Fruit fly (Drosophila melanogaster): Measurements from ENCODE around the gene Odj.
A peak's percentile ranks its signal among the peaks of the same experiment; 100 is the strongest.

Odj gene

dm6 chr3R:17810951-17811706 lies 2.1 kb upstream of the Odj start, which contains the start of the genes Alg1 and tinc (continued):
- TF ChIP-seq jigr1 (GFP tag; IDR thresholded peaks at IDR 0.05) = no peak
- no peak for TF ChIP-seq CG31388 (GFP tag; optimal IDR thresholded peaks at IDR 0.05)
- TF ChIP-seq CG3163 (GFP tag; optimal IDR thresholded peaks at IDR 0.05) = no peak
- 0 out of 2 replicates have a peak, but pooled peaks have one; percentile 23 for TF ChIP-seq CG4360 (GFP tag; IDR thresholded peaks at IDR 0.05)
- TF ChIP-seq E2f2 (GFP tag; IDR thresholded peaks at IDR 0.05) = peak; percentile 80
- TF ChIP-seq slp2 (GFP tag; optimal IDR thresholded peaks at IDR 0.05) = no peak
- peak; percentile 24 for TF ChIP-seq Dip3 (GFP tag; optimal IDR thresholded peaks at IDR 0.05)
- peak; percentile 70 for TF ChIP-seq tap (tag; optimal IDR thresholded peaks at IDR 0.05)
- TF ChIP-seq cad (GFP tag; optimal IDR thresholded peaks at IDR 0.05) = no peak
- TF ChIP-seq nom (GFP tag; optimal IDR thresholded peaks at IDR 0.05) = peak; percentile 7
- TF ChIP-seq TFAM (GFP tag; optimal IDR thresholded peaks at IDR 0.05) = no peak
- TF ChIP-seq lov (optimal IDR thresholded peaks at IDR 0.05) = no peak
- no peak; the same call in 2 of the 3 replicates for TF ChIP-seq lov (GFP tag; IDR thresholded peaks at IDR 0.05)
- peak; percentile 45; the same call in 2 of the 3 replicates for TF ChIP-seq ci (GFP tag; IDR thresholded peaks at IDR 0.05)
- peak; percentile 66 for TF ChIP-seq Nf-YB (GFP tag; optimal IDR thresholded peaks at IDR 0.05)
- no peak for TF ChIP-seq ham (GFP tag; IDR thresholded peaks at IDR 0.05)
- no peak for TF ChIP-seq btn (GFP tag; optimal IDR thresholded peaks at IDR 0.05)
- TF ChIP-seq her (GFP tag; optimal IDR thresholded peaks at IDR 0.05) = no peak
- peak; percentile 83 for TF ChIP-seq CG15269 (tag; optimal IDR thresholded peaks at IDR 0.05)
- TF ChIP-seq CG15073 (GFP tag; optimal IDR thresholded peaks at IDR 0.05) = no peak
- no peak for TF ChIP-seq CG7745 (tag; optimal IDR thresholded peaks at IDR 0.05)
- no peak for TF ChIP-seq ap (GFP tag; IDR thresholded peaks at IDR 0.05)
- TF ChIP-seq ind (GFP tag; optimal IDR thresholded peaks at IDR 0.05) = peak; percentile 49
- TF ChIP-seq Ets97D (GFP tag; optimal IDR thresholded peaks at IDR 0.05) = peak; percentile 77
- TF ChIP-seq yki (optimal IDR thresholded peaks at IDR 0.05) = no peak
- peak; percentile 76 for TF ChIP-seq CG17359 (tag; optimal IDR thresholded peaks at IDR 0.05)
- TF ChIP-seq CG2202 (tag; optimal IDR thresholded peaks at IDR 0.05) = peak; percentile 27
- TF ChIP-seq CG2678 (tag; optimal IDR thresholded peaks at IDR 0.05) = peak; percentile 86
- TF ChIP-seq CG6175 (GFP tag; IDR thresholded peaks at IDR 0.05) = no peak
- TF ChIP-seq NfI (GFP tag; optimal IDR thresholded peaks at IDR 0.05) = peak; percentile 40
- TF ChIP-seq NK7.1 (GFP tag; optimal IDR thresholded peaks at IDR 0.05) = no peak
- no peak for TF ChIP-seq schlank (tag; optimal IDR thresholded peaks at IDR 0.05)
- peak; percentile 25 for TF ChIP-seq dm (GFP tag; optimal IDR thresholded peaks at IDR 0.05)
- no peak for TF ChIP-seq Asciz (GFP tag; optimal IDR thresholded peaks at IDR 0.05)
- TF ChIP-seq CG8089 (GFP tag; optimal IDR thresholded peaks at IDR 0.05) = no peak
- no peak for TF ChIP-seq CG11398 (GFP tag; optimal IDR thresholded peaks at IDR 0.05)
- TF ChIP-seq ro (GFP tag; IDR thresholded peaks at IDR 0.05) = no peak
- peak; percentile 60 for TF ChIP-seq CG4424 (GFP tag; optimal IDR thresholded peaks at IDR 0.05)
- no peak for TF ChIP-seq Gug (GFP tag; IDR thresholded peaks at IDR 0.05)
- TF ChIP-seq tgo (GFP tag; IDR thresholded peaks at IDR 0.05) = peak; percentile 56; the same call in 2 of the 3 replicates
- TF ChIP-seq toy (GFP tag; IDR thresholded peaks at IDR 0.05) = no peak
- no peak for TF ChIP-seq vnd (GFP tag; IDR thresholded peaks at IDR 0.05; ENCODE audit: partially characterized antibody)
- no peak for TF ChIP-seq knrl (GFP tag; IDR thresholded peaks at IDR 0.05; ENCODE audit: partially characterized antibody)
